Fruit fly (Drosophila melanogaster): Measurements from ENCODE around the gene Naa15-16.

Naa15-16 gene

dm6 chrX:19491984-19492584 is 12.3 kb downstream of the Naa15-16 start, which contains the start of the genes pcm and ND-18 (continued):
- TF ChIP-seq CG9437 (GFP tag; optimal IDR thresholded peaks at IDR 0.05), result peak; percentile 60
- no peak for TF ChIP-seq TFAM (GFP tag; optimal IDR thresholded peaks at IDR 0.05)
- TF ChIP-seq mirr (GFP tag; optimal IDR thresholded peaks at IDR 0.05), result no peak
- TF ChIP-seq nerfin-1 (tag; optimal IDR thresholded peaks at IDR 0.05), result no peak
- no peak for TF ChIP-seq H2.0 (GFP tag; IDR thresholded peaks at IDR 0.05)
- TF ChIP-seq CG1602 (GFP tag; optimal IDR thresholded peaks at IDR 0.05), result no peak
- TF ChIP-seq CG16813 (GFP tag; IDR thresholded peaks at IDR 0.05; ENCODE audit: partially characterized antibody), result no peak
- TF ChIP-seq PHDP (tag; optimal IDR thresholded peaks at IDR 0.05), result no peak
- TF ChIP-seq CG14667 (GFP tag; IDR thresholded peaks at IDR 0.05), result no peak
- TF ChIP-seq schlank (tag; optimal IDR thresholded peaks at IDR 0.05), result no peak
- TF ChIP-seq CG3838 (GFP tag; optimal IDR thresholded peaks at IDR 0.05), result no peak
- TF ChIP-seq repo (GFP tag; optimal IDR thresholded peaks at IDR 0.05), result no peak
- no peak for TF ChIP-seq CG8281 (tag; optimal IDR thresholded peaks at IDR 0.05)
- no peak for TF ChIP-seq CG3726 (GFP tag; IDR thresholded peaks at IDR 0.05)
- TF ChIP-seq Opbp (GFP tag; IDR thresholded peaks at IDR 0.05; ENCODE audit: partially characterized antibody), result no peak
- no peak for TF ChIP-seq CG2202 (tag; optimal IDR thresholded peaks at IDR 0.05)
- TF ChIP-seq Tbp (GFP tag; optimal IDR thresholded peaks at IDR 0.05), result no peak
- TF ChIP-seq CG32532 (GFP tag; IDR thresholded peaks at IDR 0.05), result no peak
- TF ChIP-seq CG10274 (GFP tag; optimal IDR thresholded peaks at IDR 0.05), result no peak
- TF ChIP-seq CG7987 (GFP tag; optimal IDR thresholded peaks at IDR 0.05), result no peak
- no peak for TF ChIP-seq pfk (GFP tag; optimal IDR thresholded peaks at IDR 0.05)
- no peak for TF ChIP-seq Xrp1 (GFP tag; IDR thresholded peaks at IDR 0.05)
- TF ChIP-seq en (GFP tag; optimal IDR thresholded peaks at IDR 0.05), result no peak
- TF ChIP-seq CG12769 (tag; optimal IDR thresholded peaks at IDR 0.05), result no peak
- TF ChIP-seq CG13775 (GFP tag; optimal IDR thresholded peaks at IDR 0.05), result no peak
- TF ChIP-seq CG9797 (GFP tag; optimal IDR thresholded peaks at IDR 0.05), result peak; percentile 79
- TF ChIP-seq wek (GFP tag; optimal IDR thresholded peaks at IDR 0.05), result no peak
- TF ChIP-seq CG14014 (GFP tag; IDR thresholded peaks at IDR 0.05), result no peak
- no peak for TF ChIP-seq h (optimal IDR thresholded peaks at IDR 0.05)
- TF ChIP-seq Fer1 (GFP tag; optimal IDR thresholded peaks at IDR 0.05), result no peak
- TF ChIP-seq gce (GFP tag; IDR thresholded peaks at IDR 0.05), result no peak
- no peak for TF ChIP-seq CG6254 (GFP tag; optimal IDR thresholded peaks at IDR 0.05)
- no peak for TF ChIP-seq slbo (GFP tag; IDR thresholded peaks at IDR 0.05)
- TF ChIP-seq sob (GFP tag; IDR thresholded peaks at IDR 0.05), result no peak
- TF ChIP-seq bab2 (GFP tag; optimal IDR thresholded peaks at IDR 0.05), result no peak
- peak; percentile 1 for TF ChIP-seq trem (tag; optimal IDR thresholded peaks at IDR 0.05)
- no peak for TF ChIP-seq sd (tag; optimal IDR thresholded peaks at IDR 0.05)
- TF ChIP-seq hth (optimal IDR thresholded peaks at IDR 0.05), result no peak
- no peak for TF ChIP-seq pros (GFP tag; optimal IDR thresholded peaks at IDR 0.05)
- no peak for TF ChIP-seq Dfd (GFP tag; optimal IDR thresholded peaks at IDR 0.05)
- TF ChIP-seq CG12942 (GFP tag; optimal IDR thresholded peaks at IDR 0.05), result no peak
- TF ChIP-seq danr (GFP tag; IDR thresholded peaks at IDR 0.05), result no peak
- TF ChIP-seq sc (optimal IDR thresholded peaks at IDR 0.05), result no peak
- TF ChIP-seq sc (GFP tag; optimal IDR thresholded peaks at IDR 0.05), result no peak
- TF ChIP-seq sug (tag; optimal IDR thresholded peaks at IDR 0.05), result no peak
- TF ChIP-seq CG12155 (GFP tag; optimal IDR thresholded peaks at IDR 0.05), result no peak
- peak in 1 of 2 experiments; percentile 95 for TF ChIP-seq Pdp1 (GFP tag; optimal IDR thresholded peaks at IDR 0.05)
- TF ChIP-seq CG34376 (GFP tag; optimal IDR thresholded peaks at IDR 0.05), result no peak
- TF ChIP-seq CG8290 (GFP tag; optimal IDR thresholded peaks at IDR 0.05), result no peak
- no peak for TF ChIP-seq CG8290 (tag; optimal IDR thresholded peaks at IDR 0.05)
- TF ChIP-seq pan (optimal IDR thresholded peaks at IDR 0.05), result no peak
- TF ChIP-seq pan (GFP tag; optimal IDR thresholded peaks at IDR 0.05 in 1 of 2, IDR thresholded peaks at IDR 0.05 in 1 of 2), result no peak
- TF ChIP-seq dmrt11E (tag; optimal IDR thresholded peaks at IDR 0.05), result no peak

Data from whole organism, embryonic.